Worm (Caenorhabditis elegans) whole organism, early embryonic: ENCODE data around the gene fbxa-27.

Source experiments
- B0310.2 ChIP-seq: sonication (generic microtip); optimal IDR thresholded peaks from 2 replicates; lab custom pipeline; 2016; ENCODE audit warnings: mild to moderate bottlenecking, missing genetic modification characterization, missing compliant biosample characterization
- F13C5.2 ChIP-seq: sonication (generic microtip); optimal IDR thresholded peaks from 2 replicates; lab custom pipeline; 2017; ENCODE audit warnings: mild to moderate bottlenecking, missing genetic modification characterization, inconsistent platforms, missing compliant biosample characterization
- aly-1 ChIP-seq: sonication (generic microtip); optimal IDR thresholded peaks from 2 replicates; lab custom pipeline; 2016; ENCODE audit warnings: missing genetic modification characterization, missing compliant biosample characterization
- ama-1 ChIP-seq: fragments of 150-350 bp; optimal IDR thresholded peaks from 2 replicates; lab custom pipeline; 2014
- ceh-13 ChIP-seq: fragments of 200-800 bp; sonication (Bioruptor generic); optimal IDR thresholded peaks from 2 replicates; lab custom pipeline; 2018; ENCODE audit warnings: mild to moderate bottlenecking, missing genetic modification characterization, missing compliant biosample characterization
- ceh-36 ChIP-seq: sonication (generic microtip); optimal IDR thresholded peaks from 2 replicates; lab custom pipeline; 2016; ENCODE audit warnings: missing genetic modification characterization, inconsistent platforms, missing compliant biosample characterization
- ets-7 ChIP-seq: sonication (generic microtip); optimal IDR thresholded peaks from 2 replicates; lab custom pipeline; 2016; ENCODE audit warnings: missing genotype, missing genetic modification characterization, missing compliant biosample characterization
- flt-1 ChIP-seq: fragments of 200-800 bp; sonication (Bioruptor generic); IDR thresholded peaks from 2 replicates; pipeline ENCODE4 v1.3.6; 2022; ENCODE audit warnings: missing genetic modification characterization, missing compliant biosample characterization
- hmbx-1 ChIP-seq: sonication (generic microtip); optimal IDR thresholded peaks from 2 replicates; lab custom pipeline; 2016; ENCODE audit warnings: mild to moderate bottlenecking, missing genetic modification characterization, missing compliant biosample characterization
- hmg-4 ChIP-seq: fragments of 200-800 bp; sonication (Bioruptor generic); optimal IDR thresholded peaks from 2 replicates; lab custom pipeline; 2018; ENCODE audit warnings: mild to moderate bottlenecking, missing genetic modification characterization, missing compliant biosample characterization
- hnd-1 ChIP-seq: sonication (generic microtip); optimal IDR thresholded peaks from 2 replicates; lab custom pipeline; 2016; ENCODE audit warnings: missing genetic modification characterization, missing compliant biosample characterization
- pes-1 ChIP-seq: fragments of 200-800 bp; sonication (Bioruptor generic); IDR thresholded peaks from 2 replicates; pipeline ENCODE4 v1.3.6; 2022; ENCODE audit warnings: missing genetic modification reagents, missing genetic modification characterization, missing compliant biosample characterization
- scrt-1 ChIP-seq: fragments of 200-800 bp; sonication (Bioruptor generic); IDR thresholded peaks from 2 replicates; pipeline ENCODE4 v1.3.6; 2022; ENCODE audit warnings: missing genetic modification characterization, missing compliant biosample characterization
- sea-1 ChIP-seq: fragments of 200-800 bp; sonication (Bioruptor generic); conservative IDR thresholded peaks from 2 replicates; pipeline ENCODE4 v1.3.6; 2022; ENCODE audit warnings: missing genetic modification characterization, missing compliant biosample characterization
- tbx-11 ChIP-seq: fragments of 200-800 bp; sonication (Bioruptor generic); IDR thresholded peaks from 2 replicates; pipeline ENCODE4 v1.3.6; 2022; ENCODE audit warnings: missing genetic modification characterization, missing compliant biosample characterization
- tbx-37 ChIP-seq: fragments of 200-800 bp; sonication (Bioruptor generic); conservative IDR thresholded peaks from 2 replicates; pipeline ENCODE4 v1.3.6; 2022; ENCODE audit warnings: missing genetic modification reagents, missing genetic modification characterization, missing compliant biosample characterization
- tra-4 ChIP-seq: sonication (generic microtip); optimal IDR thresholded peaks from 2 replicates; lab custom pipeline; 2017; ENCODE audit warnings: missing genetic modification characterization, missing compliant biosample characterization

Gene fbxa-27

DNA sequence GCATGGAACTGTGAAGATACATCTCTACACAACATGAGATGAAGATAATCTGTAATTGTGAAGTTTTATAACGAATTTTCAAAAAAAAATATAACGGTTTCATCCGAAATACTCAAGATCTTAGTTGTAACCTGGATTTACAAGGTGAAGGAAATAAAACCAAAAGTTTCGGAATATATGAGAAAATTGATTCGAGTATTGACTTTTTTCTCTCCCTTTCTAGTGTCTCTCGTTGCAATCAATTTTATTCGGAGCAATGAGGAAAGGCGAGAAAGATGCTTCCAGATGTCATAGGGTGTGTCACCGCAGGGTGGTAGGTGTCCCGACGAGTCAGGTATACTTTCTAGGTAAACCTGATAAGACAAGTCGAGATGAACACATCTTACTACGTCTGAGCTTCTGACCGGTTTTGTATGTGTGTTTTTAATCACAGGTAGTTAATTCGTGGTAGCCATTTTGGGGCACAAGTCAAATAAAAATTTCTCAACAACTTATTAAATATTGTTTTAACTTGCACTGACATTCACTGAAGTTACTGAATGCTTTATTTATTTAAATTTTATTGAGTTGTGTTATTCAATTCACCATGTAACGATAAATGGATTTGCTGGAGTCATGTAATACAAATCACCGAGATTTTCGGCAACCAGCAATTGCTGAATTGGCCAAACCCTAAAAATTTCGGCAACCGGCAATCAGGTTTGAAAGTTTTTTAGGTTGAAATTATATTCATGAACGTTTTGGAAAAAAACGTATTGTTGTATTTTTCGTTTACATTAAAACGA is 45.7 kb downstream of the fbxa-27 start, which contains the start of gene pals-20:
TSS of gene pals-20 (minus strand) at position 51 of the 785 bp plus-strand sequence.
- TF ChIP-seq ets-7 (tag; lab: Kevin White, UChicago) = no peak
- TF ChIP-seq flt-1 (GFP tag; lab: Robert Waterston, UW) = no peak
- TF ChIP-seq pes-1 (GFP tag; lab: Robert Waterston, UW) = no peak
- no peak for TF ChIP-seq tbx-37 (GFP tag; lab: Robert Waterston, UW)
- no peak for TF ChIP-seq sea-1 (GFP tag; lab: Robert Waterston, UW)
- no peak for TF ChIP-seq hmg-4 (GFP tag; lab: Kevin White, UChicago)
- no peak for TF ChIP-seq F13C5.2 (tag; lab: Kevin White, UChicago)
- no peak for TF ChIP-seq aly-1 (tag; lab: Kevin White, UChicago)
- TF ChIP-seq tbx-11 (GFP tag; lab: Robert Waterston, UW) = no peak
- TF ChIP-seq ama-1 (lab: Kevin White, UChicago) = no peak
- no peak for TF ChIP-seq ceh-36
- no peak for TF ChIP-seq B0310.2 (tag; lab: Kevin White, UChicago)
- TF ChIP-seq hnd-1 = no peak
- TF ChIP-seq hmbx-1 (tag; lab: Kevin White, UChicago) = no peak
- no peak for TF ChIP-seq tra-4 (tag; lab: Kevin White, UChicago)
- TF ChIP-seq scrt-1 = no peak
- TF ChIP-seq ceh-13 (GFP tag; lab: Kevin White, UChicago) = no peak

DNA sequence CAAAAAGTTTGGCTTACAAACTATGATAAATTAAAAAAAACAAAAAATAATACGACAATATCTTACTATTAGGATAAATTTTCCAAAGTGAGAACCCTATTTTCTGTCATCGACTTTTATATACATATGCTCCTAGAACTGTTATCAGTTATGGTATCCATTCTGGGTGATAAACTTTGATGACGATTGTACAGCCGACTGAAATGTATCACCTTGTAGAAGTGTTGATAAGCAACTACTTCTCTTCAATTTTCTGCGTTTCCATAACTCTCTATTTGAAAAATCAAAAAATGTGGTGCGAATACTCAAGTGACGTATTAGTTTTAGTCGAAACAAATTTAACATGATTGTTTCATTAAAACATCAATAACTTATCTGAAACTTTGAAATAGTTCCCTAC is 47.2 kb downstream of the fbxa-27 start:
- TF ChIP-seq tra-4 (tag; lab: Kevin White, UChicago) (no peak), hmg-4 (GFP tag; lab: Kevin White, UChicago) (no peak), ama-1 (lab: Kevin White, UChicago) (no peak), sea-1 (GFP tag; lab: Robert Waterston, UW) (no peak), ceh-13 (GFP tag; lab: Kevin White, UChicago) (no peak), F13C5.2 (tag; lab: Kevin White, UChicago) (no peak), ceh-36 (no peak), scrt-1 (no peak), hnd-1 (no peak), B0310.2 (tag; lab: Kevin White, UChicago) (no peak), ets-7 (tag; lab: Kevin White, UChicago) (no peak), aly-1 (tag; lab: Kevin White, UChicago) (no peak), hmbx-1 (tag; lab: Kevin White, UChicago) (no peak), pes-1 (GFP tag; lab: Robert Waterston, UW) (no peak), tbx-37 (GFP tag; lab: Robert Waterston, UW) (no peak), tbx-11 (GFP tag; lab: Robert Waterston, UW) (no peak)

- TF ChIP-seq pes-1 (GFP tag; lab: Robert Waterston, UW) = no peak
- TF ChIP-seq F13C5.2 (tag; lab: Kevin White, UChicago) = no peak
- no peak for TF ChIP-seq hmg-4 (GFP tag; lab: Kevin White, UChicago)
- TF ChIP-seq hmbx-1 (tag; lab: Kevin White, UChicago) = no peak
- no peak for TF ChIP-seq aly-1 (tag; lab: Kevin White, UChicago)
- TF ChIP-seq ets-7 (tag; lab: Kevin White, UChicago) = no peak
- TF ChIP-seq tbx-37 (GFP tag; lab: Robert Waterston, UW) = no peak
- TF ChIP-seq B0310.2 (tag; lab: Kevin White, UChicago) = no peak
- TF ChIP-seq ceh-13 (GFP tag; lab: Kevin White, UChicago) = no peak
- no peak for TF ChIP-seq tra-4 (tag; lab: Kevin White, UChicago)
- TF ChIP-seq sea-1 (GFP tag; lab: Robert Waterston, UW) = no peak
- no peak for TF ChIP-seq ceh-36
These were observed 49.0 kb downstream of the fbxa-27 start, which contains the start of gene pals-17 for ce11 chrIII:1391752-1392151. TSS of gene pals-17 (minus strand) at chrIII:1391852.

ce11 chrIII:1392763-1393162 is 50.0 kb downstream of the fbxa-27 start:
- TF ChIP-seq tbx-11 (GFP tag; lab: Robert Waterston, UW) = no peak
- no peak for TF ChIP-seq B0310.2 (tag; lab: Kevin White, UChicago)
- no peak for TF ChIP-seq flt-1 (GFP tag; lab: Robert Waterston, UW)
- TF ChIP-seq ets-7 (tag; lab: Kevin White, UChicago) = no peak
- no peak for TF ChIP-seq ama-1 (lab: Kevin White, UChicago)
- TF ChIP-seq scrt-1 = no peak
- TF ChIP-seq hnd-1 = no peak
- no peak for TF ChIP-seq aly-1 (tag; lab: Kevin White, UChicago)
- TF ChIP-seq ceh-13 (GFP tag; lab: Kevin White, UChicago) = no peak
- TF ChIP-seq sea-1 (GFP tag; lab: Robert Waterston, UW) = no peak
- TF ChIP-seq hmg-4 (GFP tag; lab: Kevin White, UChicago) = no peak
- TF ChIP-seq tbx-37 (GFP tag; lab: Robert Waterston, UW) = no peak
- TF ChIP-seq ceh-36 = no peak
- no peak for TF ChIP-seq hmbx-1 (tag; lab: Kevin White, UChicago)
- no peak for TF ChIP-seq F13C5.2 (tag; lab: Kevin White, UChicago)
- TF ChIP-seq pes-1 (GFP tag; lab: Robert Waterston, UW) = no peak
- no peak for TF ChIP-seq tra-4 (tag; lab: Kevin White, UChicago)
